Fruit fly (Drosophila melanogaster) whole organism, embryonic: ENCODE measurements around the gene CG4267.

Experiments
- Awh ChIP-seq: fragments of 200-800 bp; sonication (Bioruptor generic); IDR thresholded peaks from 2 replicates; pipeline ENCODE4, ENCODE4 v1.3.6; 2022; ENCODE audit warnings: missing biosample characterization, missing genetic modification characterization
- B-H1 ChIP-seq: fragments of 200-800 bp; sonication (Bioruptor generic); IDR thresholded peaks from 3 replicates; pipeline ENCODE4 v1.3.6; 2022; ENCODE audit warnings: missing biosample characterization, missing genetic modification characterization
- Bgb ChIP-seq: fragments of 200-800 bp; sonication (Bioruptor generic); IDR thresholded peaks from 2 replicates; pipeline ENCODE4 v1.3.6; 2022; ENCODE audit warnings: missing biosample characterization, missing genetic modification characterization; ENCODE audit not compliant: partially characterized antibody
- CG10462 ChIP-seq: fragments of 200-800 bp; sonication (Bioruptor generic); optimal IDR thresholded peaks from 2 replicates; lab custom pipeline; 2016; ENCODE audit warnings: missing biosample characterization, missing genetic modification characterization
- CG11247 ChIP-seq: fragments of 200-800 bp; sonication (Bioruptor generic); IDR thresholded peaks from 2 replicates; pipeline ENCODE4 v1.3.6; 2022; ENCODE audit warnings: missing biosample characterization, missing genetic modification characterization
- CG11723 ChIP-seq: fragments of 200-800 bp; sonication (Bioruptor generic); optimal IDR thresholded peaks from 2 replicates; lab custom pipeline; 2017; ENCODE audit warnings: missing biosample characterization, mild to moderate bottlenecking, missing genetic modification characterization
- CG15073 ChIP-seq: fragments of 200-800 bp; sonication (Bioruptor generic); optimal IDR thresholded peaks from 2 replicates; lab custom pipeline; 2016; ENCODE audit warnings: missing biosample characterization, missing genetic modification characterization
- CG15514 ChIP-seq: fragments of 200-800 bp; sonication (Bioruptor generic); optimal IDR thresholded peaks from 3 replicates; lab custom pipeline; 2017; ENCODE audit warnings: missing biosample characterization, missing genetic modification characterization, mild to moderate bottlenecking, moderate library complexity, missing genetic modification reagents
- CG15601 ChIP-seq: fragments of 200-800 bp; sonication (Bioruptor generic); optimal IDR thresholded peaks from 3 replicates; lab custom pipeline; 2019; ENCODE audit warnings: missing biosample characterization, mild to moderate bottlenecking, missing genetic modification characterization, moderate library complexity
- CG16813 ChIP-seq: fragments of 200-800 bp; sonication (Bioruptor generic); IDR thresholded peaks from 3 replicates; pipeline ENCODE4 v1.3.6; 2022; ENCODE audit warnings: missing biosample characterization, missing genetic modification characterization; ENCODE audit not compliant: partially characterized antibody
- CG18599 ChIP-seq: fragments of 200-800 bp; sonication (Bioruptor generic); optimal IDR thresholded peaks from 3 replicates; lab custom pipeline; 2017; ENCODE audit warnings: missing biosample characterization, missing genetic modification characterization, mild to moderate bottlenecking, moderate library complexity, missing genetic modification reagents
- CG2129 ChIP-seq: fragments of 200-800 bp; sonication (Bioruptor generic); IDR thresholded peaks from 2 replicates; pipeline ENCODE4 v1.3.6; 2022; ENCODE audit warnings: missing biosample characterization, missing genetic modification characterization; ENCODE audit not compliant: partially characterized antibody
- CG2875 ChIP-seq: fragments of 200-800 bp; sonication (Bioruptor generic); optimal IDR thresholded peaks from 2 replicates; lab custom pipeline; 2017; ENCODE audit warnings: missing biosample characterization, mild to moderate bottlenecking, missing genetic modification characterization, missing genetic modification reagents
- CG30020 ChIP-seq: fragments of 200-800 bp; optimal IDR thresholded peaks from 2 replicates; lab custom pipeline; 2019; ENCODE audit warnings: missing biosample characterization, mild to moderate bottlenecking, missing genetic modification characterization, moderate library complexity
- CG30403 ChIP-seq: fragments of 200-800 bp; sonication (Bioruptor generic); optimal IDR thresholded peaks from 3 replicates; lab custom pipeline; 2016; ENCODE audit warnings: missing biosample characterization, missing genetic modification characterization
- CG31388 ChIP-seq: fragments of 200-800 bp; sonication (Bioruptor generic); optimal IDR thresholded peaks from 2 replicates; lab custom pipeline; 2016; ENCODE audit warnings: missing biosample characterization, missing genetic modification characterization
- CG6765 ChIP-seq: fragments of 200-800 bp; sonication (Bioruptor generic); optimal IDR thresholded peaks from 3 replicates; lab custom pipeline; 2017; ENCODE audit warnings: missing biosample characterization, mild to moderate bottlenecking, missing genetic modification characterization
- CG6791 ChIP-seq: fragments of 200-800 bp; sonication (Bioruptor generic); IDR thresholded peaks from 3 replicates; pipeline ENCODE4 v1.3.6; 2022; ENCODE audit warnings: missing biosample characterization, missing genetic modification characterization; ENCODE audit not compliant: partially characterized antibody
- CG8359 ChIP-seq: fragments of 200-800 bp; sonication (Bioruptor generic); optimal IDR thresholded peaks from 2 replicates; lab custom pipeline; 2017; ENCODE audit warnings: missing biosample characterization, mild to moderate bottlenecking, missing genetic modification characterization, borderline replicate concordance
- D ChIP-seq, 2 experiments: fragments of 200-800 bp in 1 of 2; fragments of >200 bp in 1 of 2; sonication (Bioruptor generic) in 1 of 2; optimal IDR thresholded peaks; 2 replicates in 1 of 2; 3 replicates in 1 of 2; lab custom pipeline; 2017; ENCODE audit warnings: mild to moderate bottlenecking in 1 of 2, missing biosample characterization in 1 of 2, missing genetic modification characterization in 1 of 2, missing genetic modification reagents in 1 of 2
- Dek ChIP-seq: fragments of 200-800 bp; sonication (Bioruptor generic); optimal IDR thresholded peaks from 3 replicates; lab custom pipeline; 2019; ENCODE audit warnings: missing biosample characterization, mild to moderate bottlenecking, missing genetic modification characterization, moderate library complexity
- Fer2 ChIP-seq: fragments of 200-800 bp; sonication (Bioruptor generic); optimal IDR thresholded peaks from 2 replicates; lab custom pipeline; 2018; ENCODE audit warnings: missing biosample characterization, mild to moderate bottlenecking, missing genetic modification characterization, moderate library complexity
- H15 ChIP-seq: fragments of 200-800 bp; sonication (Bioruptor generic); IDR thresholded peaks from 3 replicates; pipeline ENCODE4 v1.3.6; 2022; ENCODE audit warnings: missing biosample characterization, missing genetic modification characterization
- HLH54F ChIP-seq: fragments of 200-800 bp; sonication (Bioruptor generic); optimal IDR thresholded peaks from 3 replicates; lab custom pipeline; 2016; ENCODE audit warnings: missing biosample characterization, missing genetic modification characterization
- Hey ChIP-seq: fragments of 200-800 bp; sonication (Bioruptor generic); optimal IDR thresholded peaks from 3 replicates; lab custom pipeline; 2018; ENCODE audit warnings: missing biosample characterization, mild to moderate bottlenecking, missing genetic modification characterization
- MBD-R2 ChIP-seq: fragments of 200-800 bp; sonication (Bioruptor generic); IDR thresholded peaks from 2 replicates; pipeline ENCODE4 v1.3.6; 2022; ENCODE audit warnings: missing biosample characterization, missing genetic modification characterization
- Neu2 ChIP-seq: fragments of 200-800 bp; sonication (Bioruptor generic); optimal IDR thresholded peaks from 3 replicates; lab custom pipeline; 2016; ENCODE audit warnings: missing biosample characterization, missing genetic modification characterization, borderline replicate concordance
- Sry-β ChIP-seq: fragments of 200-800 bp; sonication (Bioruptor generic); optimal IDR thresholded peaks from 2 replicates; lab custom pipeline; 2018; ENCODE audit warnings: missing biosample characterization, mild to moderate bottlenecking, missing genetic modification characterization, moderate library complexity
- Vsx1 ChIP-seq: fragments of 200-800 bp; sonication (Bioruptor generic); optimal IDR thresholded peaks from 2 replicates; lab custom pipeline; 2017; ENCODE audit warnings: missing biosample characterization, mild to moderate bottlenecking, missing genetic modification characterization, missing genetic modification reagents
- amos ChIP-seq: fragments of 200-800 bp; sonication (Bioruptor generic); IDR thresholded peaks from 2 replicates; pipeline ENCODE4 v1.3.6; 2022; ENCODE audit warnings: missing biosample characterization, missing genetic modification characterization; ENCODE audit not compliant: partially characterized antibody
- bsh ChIP-seq, 2 experiments: fragments of 200-800 bp; sonication (Bioruptor generic); optimal IDR thresholded peaks; 2 replicates each; lab custom pipeline; 2017 to 2018; ENCODE audit warnings: mild to moderate bottlenecking in 2 of 2, missing biosample characterization in 2 of 2, missing genetic modification characterization in 2 of 2, moderate library complexity in 1 of 2
- chn ChIP-seq: fragments of 200-800 bp; sonication (Bioruptor generic); optimal IDR thresholded peaks from 2 replicates; lab custom pipeline; 2016; ENCODE audit warnings: missing biosample characterization, missing genetic modification characterization
- dysf ChIP-seq: fragments of 200-800 bp; sonication (Bioruptor generic); IDR thresholded peaks from 3 replicates; pipeline ENCODE4 v1.3.6; 2022; ENCODE audit warnings: missing biosample characterization, missing genetic modification characterization
- fu2 ChIP-seq: fragments of 200-800 bp; sonication (Bioruptor generic); optimal IDR thresholded peaks from 2 replicates; lab custom pipeline; 2016; ENCODE audit warnings: missing biosample characterization, missing genetic modification characterization
- gem ChIP-seq: fragments of 200-800 bp; sonication (Bioruptor generic); optimal IDR thresholded peaks from 2 replicates; lab custom pipeline; 2019; ENCODE audit warnings: missing biosample characterization, mild to moderate bottlenecking, missing genetic modification characterization, moderate library complexity
- ken ChIP-seq: fragments of 200-800 bp; sonication (Bioruptor generic); IDR thresholded peaks from 3 replicates; pipeline ENCODE4 v1.3.6; 2022; ENCODE audit warnings: missing biosample characterization, missing genetic modification characterization
- lbe ChIP-seq: fragments of 200-800 bp; sonication (Bioruptor generic); optimal IDR thresholded peaks from 2 replicates; lab custom pipeline; 2016; ENCODE audit warnings: missing biosample characterization, mild to moderate bottlenecking, missing genetic modification characterization
- repo ChIP-seq: fragments of 200-800 bp; sonication (Bioruptor generic); optimal IDR thresholded peaks from 2 replicates; lab custom pipeline; 2016; ENCODE audit warnings: missing biosample characterization, missing genetic modification characterization
- run ChIP-seq: fragments of 200-800 bp; sonication (Bioruptor generic); optimal IDR thresholded peaks from 3 replicates; lab custom pipeline; 2018; ENCODE audit warnings: missing biosample characterization, mild to moderate bottlenecking, missing genetic modification characterization
- schlank ChIP-seq: fragments of 200-800 bp; sonication (Bioruptor generic); optimal IDR thresholded peaks from 2 replicates; lab custom pipeline; 2018; ENCODE audit warnings: missing biosample characterization, mild to moderate bottlenecking, missing genetic modification characterization
- shn ChIP-seq: fragments of 200-800 bp; sonication (Bioruptor generic); optimal IDR thresholded peaks from 3 replicates; lab custom pipeline; 2016; ENCODE audit warnings: missing biosample characterization, missing genetic modification characterization
- slbo ChIP-seq: fragments of 200-800 bp; sonication (Bioruptor generic); IDR thresholded peaks from 2 replicates; pipeline ENCODE4 v1.3.6; 2022; ENCODE audit warnings: missing biosample characterization, missing genetic modification characterization
- slou ChIP-seq: fragments of 200-800 bp; sonication (Bioruptor generic); optimal IDR thresholded peaks from 3 replicates; lab custom pipeline; 2016; ENCODE audit warnings: missing biosample characterization, missing genetic modification characterization
- sug ChIP-seq: fragments of 200-800 bp; optimal IDR thresholded peaks from 2 replicates; lab custom pipeline; 2019; ENCODE audit warnings: missing biosample characterization, mild to moderate bottlenecking, missing genetic modification characterization, moderate library complexity
- tgo ChIP-seq: fragments of 200-800 bp; sonication (Bioruptor generic); IDR thresholded peaks from 3 replicates; pipeline ENCODE4 v1.3.6; 2022; ENCODE audit warnings: missing biosample characterization, missing genetic modification characterization
- usp ChIP-seq: fragments of >200 bp; optimal IDR thresholded peaks from 2 replicates; lab custom pipeline; 2017; ENCODE audit warnings: missing biosample characterization, missing genetic modification characterization
- vnd ChIP-seq: fragments of 200-800 bp; sonication (Bioruptor generic); IDR thresholded peaks from 3 replicates; pipeline ENCODE4 v1.3.6; 2022; ENCODE audit warnings: missing biosample characterization, missing genetic modification characterization; ENCODE audit not compliant: partially characterized antibody
- zen2 ChIP-seq: fragments of 200-800 bp; sonication (Bioruptor generic); IDR thresholded peaks from 3 replicates; pipeline ENCODE4 v1.3.6; 2022; ENCODE audit warnings: missing biosample characterization, missing genetic modification characterization; ENCODE audit not compliant: partially characterized antibody

The CG4267 gene

DNA sequence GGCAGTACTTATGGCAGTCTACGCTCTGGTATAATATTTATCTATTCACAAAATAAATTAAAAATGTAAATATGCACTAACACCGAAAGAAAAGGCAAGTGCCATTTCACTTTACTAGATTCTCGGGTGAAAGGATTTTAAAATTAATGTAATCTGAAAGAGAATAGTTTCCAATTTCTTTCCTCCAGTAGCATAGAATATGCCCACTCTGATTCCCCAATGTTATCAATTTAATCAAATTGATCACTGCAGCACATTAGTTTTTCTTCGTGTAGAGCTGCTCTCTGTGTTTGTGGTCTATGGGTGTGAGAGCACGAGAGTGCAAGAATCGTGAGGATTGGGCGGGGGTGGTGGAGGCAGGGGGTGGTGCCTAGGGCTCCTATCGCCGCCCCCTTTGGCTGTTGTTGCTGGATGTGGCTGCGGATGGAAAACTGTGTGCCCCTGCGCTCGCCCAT, 41.0 kb upstream of the CG4267 start (continued):
- peak; percentile 22 for TF ChIP-seq CG15073 (GFP tag; lab: Kevin White, UChicago)
- no peak for TF ChIP-seq D (optimal IDR thresholded peaks at IDR 0.05; lab: Kevin White, UChicago)
- peak; percentile 96 for TF ChIP-seq D (GFP tag; optimal IDR thresholded peaks at IDR 0.05; lab: Kevin White, UChicago)
- TF ChIP-seq CG16813, result no peak
- TF ChIP-seq Bgb (GFP tag; lab: Robert Waterston, UW), result no peak
- peak; percentile 52 for TF ChIP-seq CG31388
- TF ChIP-seq B-H1, result no peak
- TF ChIP-seq tgo (GFP tag; lab: Robert Waterston, UW), result peak; percentile 61; the same call in 2 of the 3 replicates
- no peak for TF ChIP-seq vnd (GFP tag; lab: Robert Waterston, UW)
- peak; percentile 22 for TF ChIP-seq CG15514 (GFP tag; lab: Kevin White, UChicago)
- no peak for TF ChIP-seq CG6765 (GFP tag; lab: Kevin White, UChicago)
- TF ChIP-seq amos (GFP tag; lab: Robert Waterston, UW), result no peak
- peak; percentile 91 for TF ChIP-seq gem
- TF ChIP-seq CG2875 (GFP tag; lab: Kevin White, UChicago), result peak; percentile 89
- TF ChIP-seq H15 (GFP tag; lab: Robert Waterston, UW), result peak; percentile 32; the same call in 2 of the 3 replicates
- TF ChIP-seq fu2 (GFP tag; lab: Kevin White, UChicago), result no peak
- TF ChIP-seq HLH54F (GFP tag; lab: Kevin White, UChicago), result peak; percentile 33
- peak; percentile 32 for TF ChIP-seq sug
- TF ChIP-seq CG8359 (GFP tag; lab: Kevin White, UChicago), result peak; percentile 87
- no peak for TF ChIP-seq Fer2
- peak; percentile 96 for TF ChIP-seq CG15601 (tag; lab: Kevin White, UChicago)
- TF ChIP-seq CG30020, result peak; percentile 61
- peak; percentile 87 for TF ChIP-seq CG30403
- peak; percentile 65 for TF ChIP-seq CG18599 (GFP tag; lab: Kevin White, UChicago)
- TF ChIP-seq run (tag; lab: Kevin White, UChicago), result peak; percentile 66
- TF ChIP-seq Dek (tag; lab: Kevin White, UChicago), result no peak
- no peak for TF ChIP-seq CG2129 (GFP tag; lab: Robert Waterston, UW)
- TF ChIP-seq chn (GFP tag; lab: Kevin White, UChicago), result peak; percentile 82
- peak; percentile 48 for TF ChIP-seq CG11247
- TF ChIP-seq repo (GFP tag; lab: Kevin White, UChicago), result peak; percentile 50
- TF ChIP-seq dysf, result peak; percentile 58; the same call in 1 of the 3 replicates
- TF ChIP-seq slbo (GFP tag; lab: Robert Waterston, UW), result 0 out of 2 replicates have a peak, but pooled peaks have one; percentile 25
- TF ChIP-seq MBD-R2 (GFP tag; lab: Robert Waterston, UW), result no peak; the same call in 1 of the 2 replicates
- peak; percentile 69 for TF ChIP-seq Sry-β (GFP tag; lab: Kevin White, UChicago)
- TF ChIP-seq CG6791 (GFP tag; lab: Robert Waterston, UW), result no peak
- TF ChIP-seq shn (GFP tag; lab: Kevin White, UChicago), result peak; percentile 73
- peak; percentile 74 for TF ChIP-seq CG10462 (GFP tag; lab: Kevin White, UChicago)
- TF ChIP-seq usp (GFP tag; lab: Kevin White, UChicago), result no peak
- TF ChIP-seq Hey (tag; lab: Kevin White, UChicago), result no peak
- TF ChIP-seq slou, result peak; percentile 53
- peak; percentile 27 for TF ChIP-seq lbe (GFP tag; lab: Kevin White, UChicago)
- TF ChIP-seq Vsx1 (GFP tag; lab: Kevin White, UChicago), result peak; percentile 82
- TF ChIP-seq Neu2 (GFP tag; lab: Kevin White, UChicago), result no peak
- peak; percentile 83 for TF ChIP-seq CG11723 (GFP tag; lab: Kevin White, UChicago)
- peak; percentile 88 to 95 for TF ChIP-seq bsh (GFP tag; optimal IDR thresholded peaks at IDR 0.05; lab: Kevin White, UChicago)
- peak; percentile 70; the same call in 2 of the 3 replicates for TF ChIP-seq ken (GFP tag; lab: Robert Waterston, UW)
- peak; percentile 66 for TF ChIP-seq Awh (GFP tag; lab: Robert Waterston, UW)
- no peak for TF ChIP-seq zen2 (GFP tag; lab: Robert Waterston, UW)
- no peak for TF ChIP-seq schlank (tag; lab: Kevin White, UChicago)
